Worm (Caenorhabditis elegans): ENCODE data around the gene B0454.6.

Gene B0454.6

ce11 chrII:3002211-3002610 is 30.4 kb upstream of the B0454.6 start, which contains the start of gene lido-10:
TSS of gene lido-10 (plus strand) at chrII:3002511.
- no peak for TF ChIP-seq him-1 (tag; optimal IDR thresholded peaks at IDR 0.05)
- TF ChIP-seq W03F9.2 (tag; optimal IDR thresholded peaks at IDR 0.05) = no peak
- TF ChIP-seq dao-5 (tag; optimal IDR thresholded peaks at IDR 0.05) = no peak

ce11 chrII:3003667-3004066 is 28.9 kb upstream of the B0454.6 start, which contains the start of gene lido-11:
TSS of gene lido-11 (plus strand) at chrII:3003967.
- TF ChIP-seq him-1 (tag; optimal IDR thresholded peaks at IDR 0.05) = no peak

DNA sequence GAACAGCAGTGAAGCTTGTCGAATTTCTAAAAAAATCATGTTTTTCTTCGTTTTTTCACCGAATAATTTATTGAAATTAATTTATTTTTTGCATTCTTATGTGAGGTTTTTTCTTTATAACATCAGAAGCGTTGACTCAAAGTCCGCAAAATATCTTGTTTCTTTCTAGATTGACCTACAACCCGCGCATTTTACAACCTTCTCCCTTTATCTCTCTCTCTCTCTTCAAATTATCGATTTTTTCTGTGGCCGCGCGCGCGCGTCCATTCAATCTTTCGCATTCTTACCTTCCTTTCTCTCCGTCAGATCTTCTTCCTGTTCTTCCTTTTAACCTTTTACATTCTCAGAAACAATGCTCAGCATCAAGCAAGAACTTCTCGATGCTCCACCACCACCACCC is 27.1 kb upstream of the B0454.6 start, which contains the start of gene lido-12:
Gene lido-12, plus strand, starts transcription at position 301 of the 400 bp plus-strand sequence.
- TF ChIP-seq dao-5 (tag; optimal IDR thresholded peaks at IDR 0.05) = no peak
- TF ChIP-seq him-1 (tag; optimal IDR thresholded peaks at IDR 0.05) = no peak
- TF ChIP-seq W03F9.2 (tag; optimal IDR thresholded peaks at IDR 0.05) = no peak

ce11 chrII:3008400-3008799 is 24.2 kb upstream of the B0454.6 start, which contains the start of gene sdz-5:
TSS of gene sdz-5 (plus strand) at chrII:3008700.
- TF ChIP-seq W03F9.2 (tag; optimal IDR thresholded peaks at IDR 0.05) = no peak
- TF ChIP-seq dao-5 (tag; optimal IDR thresholded peaks at IDR 0.05) = no peak
- no peak for TF ChIP-seq him-1 (tag; optimal IDR thresholded peaks at IDR 0.05)

- TF ChIP-seq him-1 (tag; optimal IDR thresholded peaks at IDR 0.05) = no peak
- no peak for TF ChIP-seq dao-5 (tag; optimal IDR thresholded peaks at IDR 0.05)
Measured at ce11 chrII:3012133-3012532, 20.4 kb upstream of the B0454.6 start, which contains the start of gene C41H7.9. TSS of gene C41H7.9 (minus strand) at chrII:3012233.

DNA sequence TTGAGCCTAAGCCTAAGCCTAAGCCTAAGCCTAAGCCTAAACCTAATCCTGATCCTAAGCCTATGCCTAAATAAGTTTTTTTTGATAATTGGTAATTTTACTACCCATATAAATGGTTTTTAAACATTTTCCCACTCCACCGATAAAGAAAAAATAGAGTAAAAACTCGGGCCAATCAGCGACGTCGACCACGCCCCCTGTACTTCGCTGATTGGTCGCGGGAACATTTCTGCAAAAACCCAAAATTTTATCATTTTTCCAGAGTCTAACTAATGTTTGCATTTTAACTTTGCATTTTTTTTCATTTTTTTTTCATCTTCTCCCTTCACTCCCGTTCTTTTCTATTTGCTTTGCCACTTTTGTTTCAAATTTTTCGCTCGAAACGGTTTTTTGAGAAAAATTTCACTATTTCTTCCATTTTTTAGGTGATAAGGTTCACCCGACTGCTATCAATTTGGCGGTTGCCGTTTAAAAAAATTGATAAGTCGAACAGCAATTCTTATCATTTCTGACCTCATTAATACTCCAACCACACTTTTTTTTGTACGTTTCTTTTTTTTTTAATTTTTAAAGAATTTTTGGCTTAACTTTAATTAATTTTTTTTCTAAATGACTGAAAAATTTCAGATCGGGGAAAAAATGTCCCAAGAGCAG is 18.3 kb upstream of the B0454.6 start, which contains the start of gene C41H7.2:
Gene C41H7.2, plus strand, starts transcription at position 622 of the 654 bp plus-strand sequence.
- no peak for TF ChIP-seq him-1 (tag; optimal IDR thresholded peaks at IDR 0.05)

DNA sequence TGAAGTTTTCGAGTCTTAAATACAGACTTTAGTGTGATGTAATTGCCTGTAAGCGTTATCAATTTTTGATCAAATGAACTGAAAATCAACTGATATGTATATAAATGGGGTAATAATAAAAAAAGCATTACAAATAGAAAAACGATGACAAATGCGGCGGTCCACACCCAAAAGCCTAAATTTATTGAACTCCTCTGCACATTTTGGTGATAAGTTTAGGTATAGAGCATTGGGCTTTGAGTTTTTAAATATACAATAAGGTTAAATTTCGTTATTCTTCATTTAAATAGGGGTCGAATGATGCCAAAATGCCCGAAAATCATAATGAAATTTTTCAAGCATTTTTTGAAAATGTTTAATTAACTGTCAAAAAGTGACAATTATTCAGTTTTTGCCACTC is 12.8 kb upstream of the B0454.6 start, which contains the start of gene clec-3:
Gene clec-3, minus strand, starts transcription at position 101 of the 400 bp plus-strand sequence.
- TF ChIP-seq W03F9.2 (tag; optimal IDR thresholded peaks at IDR 0.05) (no peak), him-1 (tag; optimal IDR thresholded peaks at IDR 0.05) (no peak), dao-5 (tag; optimal IDR thresholded peaks at IDR 0.05) (no peak)

DNA sequence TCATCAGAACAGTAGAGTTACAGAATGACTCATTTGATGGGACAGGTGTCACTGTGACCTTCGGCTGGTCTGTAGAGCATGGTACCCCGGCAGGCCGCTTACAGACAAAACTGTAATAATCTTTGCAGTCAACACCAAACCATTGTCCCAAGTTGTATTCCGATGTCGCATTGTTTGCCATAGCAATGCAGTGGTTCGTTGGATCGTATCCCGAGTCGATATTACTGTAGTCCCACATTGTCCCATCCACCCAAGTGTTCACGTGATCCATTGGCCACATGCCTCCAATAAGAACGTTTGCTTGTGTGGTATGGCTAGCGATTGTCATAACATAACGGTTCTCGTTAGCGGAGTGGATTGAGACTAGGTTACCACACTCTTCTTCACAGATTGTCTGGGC is 11.7 kb upstream of the B0454.6 start:
- TF ChIP-seq him-1 (tag; optimal IDR thresholded peaks at IDR 0.05) (no peak), W03F9.2 (tag; optimal IDR thresholded peaks at IDR 0.05) (no peak), dao-5 (tag; optimal IDR thresholded peaks at IDR 0.05) (no peak)

DNA sequence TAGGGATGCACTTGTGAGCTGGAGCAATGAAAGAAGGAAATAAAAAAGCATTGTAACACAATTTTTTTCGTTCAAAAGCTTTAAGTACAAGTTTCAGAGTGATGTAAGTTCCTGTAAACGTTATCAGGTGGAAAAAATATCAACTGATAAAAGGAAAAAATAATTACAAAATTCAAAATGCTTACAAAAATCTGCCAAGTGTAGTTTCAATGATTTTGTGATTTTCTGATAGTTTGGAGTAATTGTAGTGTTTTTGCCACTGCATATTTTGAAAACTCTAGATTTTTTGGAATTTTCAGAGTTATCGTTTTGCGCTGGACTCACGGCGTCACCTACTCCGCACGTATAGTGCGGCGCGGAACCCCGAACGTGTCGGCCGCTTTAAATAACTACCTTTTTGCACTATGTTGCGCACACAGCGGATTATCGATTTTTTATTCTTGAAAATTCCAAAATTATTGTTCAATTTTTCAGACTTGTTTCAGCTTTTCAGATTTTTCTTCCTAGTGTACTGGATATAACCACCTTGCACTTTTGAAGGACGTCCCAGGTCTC is 9.1 kb upstream of the B0454.6 start, which contains the start of gene clec-2:
Gene clec-2, minus strand, starts transcription at position 51 of the 555 bp plus-strand sequence.
- TF ChIP-seq him-1 (tag; optimal IDR thresholded peaks at IDR 0.05) (no peak), W03F9.2 (tag; optimal IDR thresholded peaks at IDR 0.05) (no peak), dao-5 (tag; optimal IDR thresholded peaks at IDR 0.05) (no peak)

ce11 chrII:3024655-3025054 is 7.9 kb upstream of the B0454.6 start:
- TF ChIP-seq W03F9.2 (tag; optimal IDR thresholded peaks at IDR 0.05) = no peak
- no peak for TF ChIP-seq him-1 (tag; optimal IDR thresholded peaks at IDR 0.05)
- TF ChIP-seq dao-5 (tag; optimal IDR thresholded peaks at IDR 0.05) = no peak

ce11 chrII:3028264-3028663 is 4.3 kb upstream of the B0454.6 start:
- TF ChIP-seq him-1 (tag; optimal IDR thresholded peaks at IDR 0.05) (no peak), W03F9.2 (tag; optimal IDR thresholded peaks at IDR 0.05) (no peak), dao-5 (tag; optimal IDR thresholded peaks at IDR 0.05) (no peak)

- no peak for TF ChIP-seq him-1 (tag; optimal IDR thresholded peaks at IDR 0.05)
- TF ChIP-seq dao-5 (tag; optimal IDR thresholded peaks at IDR 0.05) = no peak
- no peak for TF ChIP-seq W03F9.2 (tag; optimal IDR thresholded peaks at IDR 0.05)
Measured at ce11 chrII:3030416-3030815, 2.2 kb upstream of the B0454.6 start.

- TF ChIP-seq W03F9.2 (tag; optimal IDR thresholded peaks at IDR 0.05) (no peak), dao-5 (tag; optimal IDR thresholded peaks at IDR 0.05) (no peak), him-1 (tag; optimal IDR thresholded peaks at IDR 0.05) (no peak)
Measured at ce11 chrII:3034914-3035313, 2.3 kb downstream of the B0454.6 start.

DNA sequence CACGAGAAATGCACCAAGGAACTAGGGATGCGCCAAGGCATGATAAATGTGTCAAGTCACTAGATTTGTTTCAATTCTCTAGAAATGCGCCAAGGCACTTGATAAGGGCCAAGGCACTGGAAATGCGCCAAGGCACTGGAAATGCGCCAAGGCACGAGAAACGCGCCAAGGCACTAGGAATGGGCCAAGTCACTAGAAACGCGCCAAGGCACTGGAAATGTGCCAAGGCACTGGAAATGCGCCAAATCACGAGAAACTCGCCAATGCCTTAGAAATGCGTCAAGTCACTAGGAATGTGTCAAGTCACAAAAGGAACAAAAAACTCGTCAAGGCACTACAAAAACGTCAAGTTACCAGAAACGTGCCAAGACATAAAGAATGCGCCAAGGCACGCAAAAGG is 3.8 kb downstream of the B0454.6 start:
- TF ChIP-seq dao-5 (tag; optimal IDR thresholded peaks at IDR 0.05) = no peak
- no peak for TF ChIP-seq him-1 (tag; optimal IDR thresholded peaks at IDR 0.05)
- no peak for TF ChIP-seq W03F9.2 (tag; optimal IDR thresholded peaks at IDR 0.05)
